Fruit fly (Drosophila melanogaster) whole organism, embryonic: ENCODE results near the gene CG5382.
A peak's percentile ranks its signal among the peaks of the same experiment; 100 is the strongest.

ENCODE experiments used
- BEAF-32 ChIP-seq: fragments of 200-800 bp; sonication (Bioruptor generic); optimal IDR thresholded peaks from 3 replicates; lab custom pipeline; 2017; ENCODE audit warnings: missing biosample characterization, missing genetic modification characterization, mild to moderate bottlenecking, moderate library complexity, missing genetic modification reagents
- CG12391 ChIP-seq: fragments of 200-800 bp; sonication (Bioruptor generic); optimal IDR thresholded peaks from 3 replicates; lab custom pipeline; 2018; ENCODE audit warnings: missing biosample characterization, mild to moderate bottlenecking, missing genetic modification characterization, moderate library complexity
- CG13287 ChIP-seq: fragments of 200-800 bp; sonication (Bioruptor generic); IDR thresholded peaks from 2 replicates; pipeline ENCODE4 v1.3.6; 2022; ENCODE audit warnings: missing biosample characterization, missing genetic modification characterization; ENCODE audit not compliant: partially characterized antibody
- CG13624 ChIP-seq: fragments of 200-800 bp; sonication (Bioruptor generic); optimal IDR thresholded peaks from 2 replicates; lab custom pipeline; 2016; ENCODE audit warnings: missing biosample characterization, missing genetic modification characterization
- CG13894 ChIP-seq: fragments of 200-800 bp; sonication (Bioruptor generic); optimal IDR thresholded peaks from 3 replicates; lab custom pipeline; 2018; ENCODE audit warnings: missing biosample characterization, mild to moderate bottlenecking, missing genetic modification characterization, moderate library complexity
- CG15479 ChIP-seq: fragments of 200-800 bp; sonication (Bioruptor generic); optimal IDR thresholded peaks from 3 replicates; lab custom pipeline; 2019; ENCODE audit warnings: missing biosample characterization, mild to moderate bottlenecking, missing genetic modification characterization, moderate library complexity
- CG18262 ChIP-seq: fragments of 200-800 bp; optimal IDR thresholded peaks from 3 replicates; lab custom pipeline; 2019; ENCODE audit warnings: missing biosample characterization, mild to moderate bottlenecking, missing genetic modification characterization, moderate library complexity
- CG3065 ChIP-seq: fragments of 200-800 bp; sonication (Bioruptor generic); optimal IDR thresholded peaks from 2 replicates; lab custom pipeline; 2016; ENCODE audit warnings: missing biosample characterization, missing genetic modification characterization
- CG4328 ChIP-seq: fragments of 200-800 bp; sonication (Bioruptor generic); optimal IDR thresholded peaks from 3 replicates; lab custom pipeline; 2017; ENCODE audit warnings: missing biosample characterization, missing genetic modification reagents, missing genetic modification characterization
- CG4424 ChIP-seq: fragments of 200-800 bp; sonication (Bioruptor generic); optimal IDR thresholded peaks from 3 replicates; lab custom pipeline; 2016; ENCODE audit warnings: missing biosample characterization, missing genetic modification characterization
- CG4617 ChIP-seq: fragments of 200-800 bp; sonication (Bioruptor generic); optimal IDR thresholded peaks from 3 replicates; lab custom pipeline; 2016; ENCODE audit warnings: missing biosample characterization, missing genetic modification characterization, borderline replicate concordance
- CG5245 ChIP-seq: fragments of 200-800 bp; sonication (Bioruptor generic); optimal IDR thresholded peaks from 3 replicates; lab custom pipeline; 2016; ENCODE audit warnings: missing biosample characterization, missing genetic modification characterization
- CG6175 ChIP-seq: fragments of 200-800 bp; sonication (Bioruptor generic); IDR thresholded peaks from 3 replicates; pipeline ENCODE4 v1.3.6; 2022; ENCODE audit warnings: missing biosample characterization, missing genetic modification characterization
- CG6689 ChIP-seq: fragments of 200-800 bp; sonication (Bioruptor generic); IDR thresholded peaks from 2 replicates; pipeline ENCODE4 v1.3.6; 2022; ENCODE audit warnings: missing biosample characterization, missing genetic modification characterization
- CG7556 ChIP-seq: fragments of 200-800 bp; sonication (Bioruptor generic); optimal IDR thresholded peaks from 2 replicates; lab custom pipeline; 2017; ENCODE audit warnings: missing biosample characterization, mild to moderate bottlenecking, missing genetic modification characterization
- CG7987 ChIP-seq: fragments of 200-800 bp; sonication (Bioruptor generic); optimal IDR thresholded peaks from 2 replicates; lab custom pipeline; 2018; ENCODE audit warnings: missing biosample characterization, mild to moderate bottlenecking, missing genetic modification characterization, moderate library complexity
- CG8359 ChIP-seq: fragments of 200-800 bp; sonication (Bioruptor generic); optimal IDR thresholded peaks from 2 replicates; lab custom pipeline; 2017; ENCODE audit warnings: missing biosample characterization, mild to moderate bottlenecking, missing genetic modification characterization, borderline replicate concordance
- CG9437 ChIP-seq: fragments of 200-800 bp; sonication (Bioruptor generic); optimal IDR thresholded peaks from 2 replicates; lab custom pipeline; 2018; ENCODE audit warnings: missing biosample characterization, mild to moderate bottlenecking, missing genetic modification characterization
- CoRest ChIP-seq: fragments of 200-800 bp; sonication (Bioruptor generic); optimal IDR thresholded peaks from 3 replicates; lab custom pipeline; 2018; ENCODE audit warnings: missing biosample characterization, mild to moderate bottlenecking, missing genetic modification characterization, moderate library complexity
- Dip3 ChIP-seq: fragments of 200-800 bp; sonication (Bioruptor generic); optimal IDR thresholded peaks from 3 replicates; lab custom pipeline; 2016; ENCODE audit warnings: missing biosample characterization, missing genetic modification characterization
- Eip74EF ChIP-seq, 2 experiments: fragments of 200-800 bp in 1 of 2; fragments of >200 bp in 1 of 2; sonication (Bioruptor generic) in 1 of 2; optimal IDR thresholded peaks; 2 replicates each; lab custom pipeline; 2017 to 2019; ENCODE audit warnings: missing biosample characterization in 2 of 2, missing genetic modification characterization in 2 of 2, mild to moderate bottlenecking in 1 of 2, moderate library complexity in 1 of 2
- Ets65A ChIP-seq: fragments of 200-800 bp; sonication (Bioruptor generic); peaks from one replicate; lab custom pipeline; 2016; ENCODE audit warnings: missing biosample characterization, missing genetic modification characterization
- Fer3 ChIP-seq: fragments of 200-800 bp; sonication (Bioruptor generic); optimal IDR thresholded peaks from 2 replicates; lab custom pipeline; 2018; ENCODE audit warnings: missing biosample characterization, mild to moderate bottlenecking, missing genetic modification characterization, moderate library complexity
- Med ChIP-seq: fragments of 200-800 bp; sonication (Bioruptor generic); peaks from one replicate; lab custom pipeline; 2016; ENCODE audit warnings: missing biosample characterization, missing genetic modification characterization, mild to moderate bottlenecking, inconsistent platforms, moderate library complexity
- Xbp1 ChIP-seq: fragments of 200-800 bp; sonication (Bioruptor generic); optimal IDR thresholded peaks from 3 replicates; lab custom pipeline; 2016; ENCODE audit warnings: missing biosample characterization, mild to moderate bottlenecking, missing genetic modification characterization
- YL-1 ChIP-seq: fragments of 200-800 bp; sonication (Bioruptor generic); optimal IDR thresholded peaks from 3 replicates; lab custom pipeline; 2017; ENCODE audit warnings: missing biosample characterization, mild to moderate bottlenecking, missing genetic modification characterization
- amos ChIP-seq: fragments of 200-800 bp; sonication (Bioruptor generic); IDR thresholded peaks from 2 replicates; pipeline ENCODE4 v1.3.6; 2022; ENCODE audit warnings: missing biosample characterization, missing genetic modification characterization; ENCODE audit not compliant: partially characterized antibody
- ash1 ChIP-seq: fragments of 200-800 bp; sonication (Bioruptor generic); optimal IDR thresholded peaks from 2 replicates; lab custom pipeline; 2018; ENCODE audit warnings: missing biosample characterization, mild to moderate bottlenecking, missing genetic modification characterization
- cas ChIP-seq: fragments of 200-800 bp; sonication (Bioruptor generic); IDR thresholded peaks from 2 replicates; pipeline ENCODE4 v1.3.6; 2022; ENCODE audit warnings: missing biosample characterization, missing genetic modification characterization
- chm ChIP-seq: fragments of 200-800 bp; sonication (Bioruptor generic); IDR thresholded peaks from 2 replicates; pipeline ENCODE4 v1.3.6; 2022; ENCODE audit warnings: missing biosample characterization, missing genetic modification characterization
- chn ChIP-seq: fragments of 200-800 bp; sonication (Bioruptor generic); optimal IDR thresholded peaks from 2 replicates; lab custom pipeline; 2016; ENCODE audit warnings: missing biosample characterization, missing genetic modification characterization
- dimm ChIP-seq: fragments of 200-800 bp; sonication (Bioruptor generic); IDR thresholded peaks from 2 replicates; pipeline ENCODE4 v1.3.6; 2022; ENCODE audit warnings: missing biosample characterization, missing genetic modification characterization
- dm ChIP-seq: fragments of 200-800 bp; sonication (Bioruptor generic); optimal IDR thresholded peaks from 3 replicates; lab custom pipeline; 2016; ENCODE audit warnings: missing biosample characterization, missing genetic modification characterization
- fru ChIP-seq: fragments of >200 bp; optimal IDR thresholded peaks from 2 replicates; lab custom pipeline; 2017
- gem ChIP-seq: fragments of 200-800 bp; sonication (Bioruptor generic); optimal IDR thresholded peaks from 2 replicates; lab custom pipeline; 2019; ENCODE audit warnings: missing biosample characterization, mild to moderate bottlenecking, missing genetic modification characterization, moderate library complexity
- ind ChIP-seq: fragments of 200-800 bp; sonication (Bioruptor generic); optimal IDR thresholded peaks from 3 replicates; lab custom pipeline; 2016; ENCODE audit warnings: missing biosample characterization, missing genetic modification characterization
- maf-S ChIP-seq: fragments of 200-800 bp; sonication (Bioruptor generic); optimal IDR thresholded peaks from 2 replicates; lab custom pipeline; 2016; ENCODE audit warnings: missing biosample characterization, missing genetic modification characterization
- nerfin-1 ChIP-seq: fragments of 200-800 bp; sonication (Bioruptor generic); optimal IDR thresholded peaks from 3 replicates; lab custom pipeline; 2019; ENCODE audit warnings: missing biosample characterization, mild to moderate bottlenecking, missing genetic modification characterization, moderate library complexity
- onecut ChIP-seq: fragments of 200-800 bp; sonication (Bioruptor generic); IDR thresholded peaks from 2 replicates; pipeline ENCODE4 v1.3.6; 2022; ENCODE audit warnings: missing biosample characterization, missing genetic modification characterization
- peb ChIP-seq: fragments of 200-800 bp; sonication (Bioruptor generic); IDR thresholded peaks from 2 replicates; pipeline ENCODE4 v1.3.6; 2022; ENCODE audit warnings: missing biosample characterization, missing genetic modification characterization
- pzg ChIP-seq: fragments of 200-800 bp; sonication (Bioruptor generic); optimal IDR thresholded peaks from 3 replicates; lab custom pipeline; 2018; ENCODE audit warnings: missing biosample characterization, mild to moderate bottlenecking, missing genetic modification characterization, moderate library complexity
- run ChIP-seq: fragments of 200-800 bp; sonication (Bioruptor generic); optimal IDR thresholded peaks from 3 replicates; lab custom pipeline; 2018; ENCODE audit warnings: missing biosample characterization, mild to moderate bottlenecking, missing genetic modification characterization
- sim ChIP-seq: fragments of 200-800 bp; sonication (Bioruptor generic); IDR thresholded peaks from 2 replicates; pipeline ENCODE4 v1.3.6; 2022; ENCODE audit warnings: missing biosample characterization, missing genetic modification characterization
- unc-4 ChIP-seq: fragments of 200-800 bp; sonication (Bioruptor generic); IDR thresholded peaks from 2 replicates; pipeline ENCODE4 v1.3.6; 2022; ENCODE audit warnings: missing biosample characterization, missing genetic modification characterization; ENCODE audit not compliant: partially characterized antibody
- zen2 ChIP-seq: fragments of 200-800 bp; sonication (Bioruptor generic); IDR thresholded peaks from 3 replicates; pipeline ENCODE4 v1.3.6; 2022; ENCODE audit warnings: missing biosample characterization, missing genetic modification characterization; ENCODE audit not compliant: partially characterized antibody

Gene CG5382

dm6 chr3R:22365660-22366195 is at the start of gene CG5382 (continued):
- TF ChIP-seq CG18262 (tag; lab: Kevin White, UChicago) (no peak), CG15479 (GFP tag; lab: Kevin White, UChicago) (no peak), Ets65A (GFP tag; lab: Kevin White, UChicago) (no peak), Eip74EF (GFP tag; optimal IDR thresholded peaks at IDR 0.05; lab: Kevin White, UChicago) (no peak), pzg (GFP tag; lab: Kevin White, UChicago) (peak; percentile 46), ind (no peak), BEAF-32 (GFP tag; lab: Kevin White, UChicago) (peak; percentile 42), dimm (no peak), CG8359 (GFP tag; lab: Kevin White, UChicago) (no peak), CG13624 (GFP tag; lab: Kevin White, UChicago) (no peak), CG4424 (GFP tag; lab: Kevin White, UChicago) (no peak), zen2 (no peak), dm (GFP tag; lab: Kevin White, UChicago) (no peak), Xbp1 (GFP tag; lab: Kevin White, UChicago) (peak; percentile 57), CG4617 (GFP tag; lab: Kevin White, UChicago) (peak; percentile 74), CoRest (no peak), maf-S (GFP tag; lab: Kevin White, UChicago) (no peak), unc-4 (GFP tag; lab: Robert Waterston, UW) (0 out of 2 replicates have a peak, but pooled peaks have one; percentile 27), Med (no peak), ash1 (GFP tag; lab: Kevin White, UChicago) (no peak), run (no peak), CG5245 (GFP tag; lab: Kevin White, UChicago) (no peak), CG6689 (GFP tag; lab: Robert Waterston, UW) (no peak), fru (lab: Kevin White, UChicago) (no peak), chn (no peak), CG4328 (GFP tag; lab: Kevin White, UChicago) (no peak), CG3065 (GFP tag; lab: Kevin White, UChicago) (no peak), CG7987 (GFP tag; lab: Kevin White, UChicago) (no peak), onecut (no peak), CG13287 (GFP tag; lab: Robert Waterston, UW) (peak; percentile 38; the same call in 1 of the 2 replicates), CG9437 (no peak), sim (GFP tag; lab: Robert Waterston, UW) (no peak), CG13894 (tag; lab: Kevin White, UChicago) (no peak), CG12391 (tag; lab: Kevin White, UChicago) (no peak), nerfin-1 (tag; lab: Kevin White, UChicago) (peak; percentile 36), cas (no peak), CG7556 (GFP tag; lab: Kevin White, UChicago) (no peak), CG6175 (no peak), Dip3 (GFP tag; lab: Kevin White, UChicago) (no peak), gem (tag; lab: Kevin White, UChicago) (no peak), chm (GFP tag; lab: Robert Waterston, UW) (no peak), amos (GFP tag; lab: Robert Waterston, UW) (peak; percentile 34; the same call in 1 of the 2 replicates), Fer3 (tag; lab: Kevin White, UChicago) (no peak), YL-1 (peak; percentile 53), peb (GFP tag; lab: Robert Waterston, UW) (no peak)
